Worm (Caenorhabditis elegans) whole organism, L4 larva: ENCODE results near the gene apd-3.

Source experiments
- F49E8.2 ChIP-seq: sonication (generic microtip); optimal IDR thresholded peaks from 2 replicates; lab custom pipeline; 2016; ENCODE audit warnings: missing compliant biosample characterization, mild to moderate bottlenecking, missing genetic modification characterization, borderline replicate concordance
- R02D3.7 ChIP-seq: fragments of 150-350 bp; sonication (generic microtip); optimal IDR thresholded peaks from 3 replicates; lab custom pipeline; 2014; ENCODE audit warnings: missing biosample characterization, missing genetic modification characterization
- aha-1 ChIP-seq: fragments of 150-350 bp; peaks from one replicate; lab custom pipeline; 2014; ENCODE audit warnings: missing biosample characterization, missing genetic modification characterization
- ama-1 ChIP-seq: fragments of 150-350 bp; optimal IDR thresholded peaks from 2 replicates; lab custom pipeline; 2014; ENCODE audit warnings: inconsistent platforms, mixed read lengths
- hlh-11 ChIP-seq: fragments of 200-800 bp; sonication (Bioruptor generic); optimal IDR thresholded peaks from 2 replicates; lab custom pipeline; 2018; ENCODE audit warnings: mild to moderate bottlenecking, missing genetic modification characterization, missing compliant biosample characterization
- jun-1 ChIP-seq: fragments of 150-350 bp; optimal IDR thresholded peaks from 2 replicates; lab custom pipeline; 2014; ENCODE audit warnings: missing biosample characterization, missing genetic modification reagents, missing genetic modification characterization
- mep-1 ChIP-seq: fragments of 150-350 bp; sonication (generic microtip); optimal IDR thresholded peaks from 3 replicates; lab custom pipeline; 2014; ENCODE audit warnings: missing biosample characterization, missing genetic modification characterization
- mxl-3 ChIP-seq: fragments of 200-800 bp; sonication (Bioruptor generic); optimal IDR thresholded peaks from 2 replicates; lab custom pipeline; 2018; ENCODE audit warnings: mild to moderate bottlenecking, missing genetic modification characterization, missing compliant biosample characterization
- nhr-77 ChIP-seq: fragments of 150-350 bp; optimal IDR thresholded peaks from 2 replicates; lab custom pipeline; 2014; ENCODE audit warnings: missing biosample characterization, missing genetic modification characterization
- php-3 ChIP-seq: fragments of 200-800 bp; sonication (Bioruptor generic); IDR thresholded peaks from 2 replicates; pipeline ENCODE4 v1.3.6; 2022; ENCODE audit warnings: missing genetic modification reagents, missing genetic modification characterization, missing compliant biosample characterization
- sdz-12 ChIP-seq: fragments of 200-800 bp; sonication (Bioruptor generic); optimal IDR thresholded peaks from 2 replicates; lab custom pipeline; 2018; ENCODE audit warnings: mild to moderate bottlenecking, missing genetic modification characterization, missing compliant biosample characterization
- unc-130 ChIP-seq: sonication (generic microtip); optimal IDR thresholded peaks from 2 replicates; lab custom pipeline; 2016; ENCODE audit warnings: missing genetic modification reagents, missing genetic modification characterization, missing compliant biosample characterization
- unc-62 ChIP-seq, 3 experiments: fragments of 150-350 bp in 1 of 3; sonication (generic microtip); optimal IDR thresholded peaks in 2 of 3; peaks in 1 of 3; 1 replicate in 1 of 3; 2 replicates in 2 of 3; lab custom pipeline; 2014 to 2017; ENCODE audit warnings: missing biosample characterization in 3 of 3, missing genetic modification characterization in 3 of 3, missing genetic modification reagents in 3 of 3, missing genotype in 1 of 3
- zfp-3 ChIP-seq: fragments of 200-800 bp; sonication (Bioruptor generic); conservative IDR thresholded peaks from 2 replicates; pipeline ENCODE4 v1.3.6; 2022; ENCODE audit warnings: missing genetic modification reagents, missing genetic modification characterization, missing compliant biosample characterization

DNA sequence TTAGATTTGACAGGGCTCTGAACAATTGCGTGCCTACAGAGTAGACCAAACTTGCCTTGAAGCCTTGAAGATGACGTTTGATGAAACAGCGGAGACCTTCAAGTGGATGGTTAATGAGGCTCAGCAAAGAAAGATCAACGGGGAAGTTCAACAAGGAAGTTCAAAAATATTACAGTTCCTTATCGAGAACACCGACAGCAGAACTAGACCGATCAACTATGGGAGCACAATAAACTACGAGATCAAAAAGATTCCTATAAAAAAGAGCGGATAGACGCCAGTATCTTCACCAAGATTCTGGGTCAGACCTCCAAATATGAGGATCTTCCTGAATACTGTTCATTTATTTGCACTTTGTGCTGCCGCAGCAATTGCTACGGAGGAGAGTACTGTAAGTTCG, 33.5 kb upstream of the apd-3 start, which contains the start of gene clec-134:
- TF ChIP-seq zfp-3 (GFP tag; lab: Robert Waterston, UW) (no peak), mxl-3 (GFP tag; lab: Kevin White, UChicago) (no peak), R02D3.7 (tag; lab: Kevin White, UChicago) (no peak), unc-62 (GFP tag; optimal IDR thresholded peaks at IDR 0.05 in 1 of 2; lab: Kevin White, UChicago) (no peak), unc-62 (tag; optimal IDR thresholded peaks at IDR 0.05; lab: Kevin White, UChicago) (no peak), sdz-12 (GFP tag; lab: Kevin White, UChicago) (no peak), jun-1 (no peak), F49E8.2 (no peak), aha-1 (tag; lab: Kevin White, UChicago) (peak; percentile 35), hlh-11 (tag; lab: Kevin White, UChicago) (no peak), php-3 (no peak), unc-130 (GFP tag; lab: Kevin White, UChicago) (no peak), ama-1 (no peak), mep-1 (tag; lab: Kevin White, UChicago) (no peak), nhr-77 (tag; lab: Kevin White, UChicago) (no peak)
